Worm (Caenorhabditis elegans): ENCODE data around the gene vps-18.

The vps-18 gene

DNA sequence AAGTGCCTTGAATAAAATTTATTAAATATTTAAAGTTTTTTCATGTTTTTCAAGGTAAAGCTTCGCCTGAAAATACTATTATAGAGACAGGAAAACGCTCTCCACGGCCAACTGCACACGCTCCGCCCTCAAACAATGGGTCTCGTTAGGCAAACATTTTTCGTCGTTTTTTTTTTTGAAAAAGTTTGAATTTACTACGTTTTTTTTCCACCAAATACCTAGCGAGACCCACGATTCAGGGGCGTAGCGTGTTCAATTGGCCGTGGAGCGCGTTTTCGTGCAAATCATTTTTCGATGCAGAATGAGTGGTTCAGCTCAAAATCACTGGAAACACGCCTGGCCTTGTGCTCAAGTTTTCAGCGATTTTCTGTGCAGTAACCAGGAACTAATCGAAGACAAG is 6.9 kb downstream of the vps-18 start, which contains the start of gene W06B4.2:
TSS of gene W06B4.2 (plus strand) at position 301 of the 400 bp plus-strand sequence.
- TF ChIP-seq mcd-1 (GFP tag; IDR thresholded peaks at IDR 0.05) (no peak), ztf-3 (GFP tag; optimal IDR thresholded peaks at IDR 0.05) (no peak), dox-1 (GFP tag; IDR thresholded peaks at IDR 0.05) (no peak), T07F8.4 (tag; optimal IDR thresholded peaks at IDR 0.05) (no peak), C06A6.2 (GFP tag; conservative IDR thresholded peaks at IDR 0.05) (no peak), lag-1 (GFP tag; IDR thresholded peaks at IDR 0.05) (no peak), egl-44 (GFP tag; IDR thresholded peaks at IDR 0.05) (no peak), nfyb-1 (GFP tag; IDR thresholded peaks at IDR 0.05) (no peak), nhr-27 (tag; optimal IDR thresholded peaks at IDR 0.05) (no peak)

DNA sequence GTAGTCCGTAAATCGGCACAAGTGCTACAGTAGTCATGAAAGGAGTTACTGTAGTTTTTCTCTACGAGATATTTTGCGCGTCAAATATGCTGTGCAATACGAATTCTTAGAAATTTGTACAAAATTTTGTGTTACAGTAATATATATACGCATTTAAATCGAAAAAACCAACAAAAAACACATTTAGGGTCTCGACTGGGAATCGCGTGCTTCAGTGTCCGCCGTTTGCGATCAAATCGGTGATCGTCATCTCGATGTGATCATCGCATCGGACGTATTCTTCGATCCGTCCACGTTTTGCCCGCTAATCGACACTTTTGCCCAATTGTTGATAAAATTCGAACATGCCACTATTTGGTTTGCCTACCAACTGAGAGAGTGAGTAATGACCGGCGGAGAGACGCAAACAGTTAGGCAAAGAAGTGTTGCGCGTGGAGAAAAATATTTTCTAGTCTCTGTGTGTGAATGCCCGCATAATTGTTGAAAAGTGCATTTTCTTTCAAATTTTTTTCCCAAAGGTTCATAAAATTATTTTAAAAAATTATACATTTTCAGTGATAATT is 8.0 kb downstream of the vps-18 start:
- TF ChIP-seq cebp-1 (GFP tag; IDR thresholded peaks at IDR 0.05) (no peak), cebp-1 (tag; optimal IDR thresholded peaks at IDR 0.05) (peak; percentile 19), nhr-80 (tag; optimal IDR thresholded peaks at IDR 0.05) (peak; percentile 77), hmg-1.2 (GFP tag; IDR thresholded peaks at IDR 0.05) (peak; percentile 38; the same call in 1 of the 2 replicates), bed-2 (GFP tag; IDR thresholded peaks at IDR 0.05) (no peak), let-607 (tag; optimal IDR thresholded peaks at IDR 0.05) (no peak), ceh-58 (GFP tag; IDR thresholded peaks at IDR 0.05) (no peak), dox-1 (GFP tag; IDR thresholded peaks at IDR 0.05) (peak; percentile 22; the same call in 1 of the 2 replicates), attf-5 (GFP tag; optimal IDR thresholded peaks at IDR 0.05) (peak; percentile 4), snpc-1.3 (tag; optimal IDR thresholded peaks at IDR 0.05; ENCODE audit: insufficient read depth) (no peak)

DNA sequence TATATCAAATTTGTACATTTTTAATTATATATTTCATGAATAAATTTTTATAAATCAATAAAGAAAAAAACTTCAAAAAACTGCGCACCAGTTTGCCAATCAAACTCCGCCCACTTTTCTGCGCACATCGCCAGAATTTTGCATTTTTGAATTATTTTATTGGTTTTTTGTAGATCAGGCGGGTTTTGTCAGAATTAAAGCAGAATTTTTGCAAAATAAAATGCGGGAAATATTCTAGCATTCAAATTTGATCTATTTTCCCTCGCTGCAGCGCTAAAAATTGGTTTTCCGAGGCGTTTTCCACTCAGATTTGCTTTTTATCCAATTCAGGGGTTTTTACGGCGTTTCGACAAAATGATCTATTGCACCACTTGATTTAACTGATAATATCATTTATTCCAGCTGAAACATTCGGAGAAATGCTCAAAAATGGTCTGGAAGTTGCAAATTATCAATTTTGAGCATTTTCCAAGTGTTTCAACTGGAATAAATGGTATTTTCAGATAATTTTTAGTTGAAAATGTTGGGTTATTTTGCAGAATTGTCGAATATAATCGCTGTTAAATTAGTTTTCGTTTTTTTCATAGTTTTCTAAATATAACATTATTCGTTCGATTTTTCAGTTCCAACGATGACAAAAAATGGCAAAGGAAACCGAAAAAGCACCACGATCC is 10.2 kb downstream of the vps-18 start, which contains the start of gene W06B4.1:
TSS of gene W06B4.1 (plus strand) at position 624 of the 674 bp plus-strand sequence.
- TF ChIP-seq tlf-1 (GFP tag; optimal IDR thresholded peaks at IDR 0.05): peak; percentile 85
- no peak for TF ChIP-seq ztf-6 (GFP tag; IDR thresholded peaks at IDR 0.05)
- no peak for TF ChIP-seq F39B2.1 (GFP tag; IDR thresholded peaks at IDR 0.05)
- TF ChIP-seq nhr-90 (tag; optimal IDR thresholded peaks at IDR 0.05): no peak
- peak; percentile 86 for TF ChIP-seq lsl-1 (GFP tag; optimal IDR thresholded peaks at IDR 0.05)
- no peak for TF ChIP-seq lir-1 (GFP tag; conservative IDR thresholded peaks at IDR 0.05)
- TF ChIP-seq Y95B8A.8 (GFP tag; IDR thresholded peaks at IDR 0.05): 0 out of 2 replicates have a peak, but pooled peaks have one; percentile 23
- peak; percentile 24 for TF ChIP-seq tbp1 (GFP tag; optimal IDR thresholded peaks at IDR 0.05)
- peak; percentile 70 for TF ChIP-seq hsf-1 (GFP tag; IDR thresholded peaks at IDR 0.05)
- TF ChIP-seq madf-6 (GFP tag; IDR thresholded peaks at IDR 0.05): peak; percentile 95
- peak; percentile 25; the same call in 1 of the 2 replicates for TF ChIP-seq B0336.3 (GFP tag; IDR thresholded peaks at IDR 0.05)
- TF ChIP-seq let-526 (GFP tag; IDR thresholded peaks at IDR 0.05): no peak
- TF ChIP-seq madf-8 (GFP tag; conservative IDR thresholded peaks at IDR 0.05): peak; percentile 93
- TF ChIP-seq nhr-120 (GFP tag; IDR thresholded peaks at IDR 0.05): no peak
- TF ChIP-seq rpc-1 (optimal IDR thresholded peaks at IDR 0.05): no peak
- no peak for TF ChIP-seq rpc-1 (tag; optimal IDR thresholded peaks at IDR 0.05)
- peak; percentile 76 for TF ChIP-seq F33H1.4 (GFP tag; IDR thresholded peaks at IDR 0.05)
- TF ChIP-seq aptf-3 (GFP tag; IDR thresholded peaks at IDR 0.05): no peak
- peak; percentile 92 for TF ChIP-seq ceh-91 (GFP tag; IDR thresholded peaks at IDR 0.05)
- TF ChIP-seq Y53G8AR.9 (GFP tag; conservative IDR thresholded peaks at IDR 0.05): no peak
- no peak for TF ChIP-seq sptf-2 (GFP tag; optimal IDR thresholded peaks at IDR 0.05)
- no peak for TF ChIP-seq gei-17 (GFP tag; optimal IDR thresholded peaks at IDR 0.05)
- no peak for TF ChIP-seq madf-10 (tag; optimal IDR thresholded peaks at IDR 0.05)
- TF ChIP-seq D2030.7 (GFP tag; IDR thresholded peaks at IDR 0.05): peak; percentile 87
- TF ChIP-seq F23B12.7 (tag; optimal IDR thresholded peaks at IDR 0.05; ENCODE audit: insufficient read depth): no peak
- TF ChIP-seq lin-40 (tag; optimal IDR thresholded peaks at IDR 0.05): no peak
- no peak for TF ChIP-seq hrde-1 (tag; optimal IDR thresholded peaks at IDR 0.05; ENCODE audit: borderline replicate concordance)

Measured in whole organism, young adult.